Fruit fly (Drosophila melanogaster) whole organism, embryonic: ENCODE results near the gene Pfas.

Experiments used
- B-H1 ChIP-seq: fragments of 200-800 bp; sonication (Bioruptor generic); IDR thresholded peaks from 3 replicates; pipeline ENCODE4 v1.3.6; 2022; ENCODE audit warnings: missing biosample characterization, missing genetic modification characterization
- Blimp-1 ChIP-seq: fragments of 200-800 bp; sonication (Bioruptor generic); optimal IDR thresholded peaks from 3 replicates; lab custom pipeline; 2018; ENCODE audit warnings: missing biosample characterization, missing genetic modification characterization, mild to moderate bottlenecking, moderate library complexity, missing genetic modification reagents
- CG10267 ChIP-seq: fragments of 200-800 bp; sonication (Bioruptor generic); optimal IDR thresholded peaks from 2 replicates; lab custom pipeline; 2018; ENCODE audit warnings: missing biosample characterization, mild to moderate bottlenecking, missing genetic modification characterization, moderate library complexity
- CG11093 ChIP-seq: fragments of 200-800 bp; sonication (Bioruptor generic); IDR thresholded peaks from 3 replicates; pipeline ENCODE4 v1.3.6; 2022; ENCODE audit warnings: missing biosample characterization, missing genetic modification characterization
- CG12104 ChIP-seq: fragments of 200-800 bp; sonication (Bioruptor generic); optimal IDR thresholded peaks from 3 replicates; lab custom pipeline; 2016; ENCODE audit warnings: missing biosample characterization, missing genetic modification characterization
- CG12155 ChIP-seq: fragments of 200-800 bp; sonication (Bioruptor generic); optimal IDR thresholded peaks from 3 replicates; lab custom pipeline; 2016; ENCODE audit warnings: missing biosample characterization, missing genetic modification characterization
- CG18599 ChIP-seq: fragments of 200-800 bp; sonication (Bioruptor generic); optimal IDR thresholded peaks from 3 replicates; lab custom pipeline; 2017; ENCODE audit warnings: missing biosample characterization, missing genetic modification characterization, mild to moderate bottlenecking, moderate library complexity, missing genetic modification reagents
- CG30403 ChIP-seq: fragments of 200-800 bp; sonication (Bioruptor generic); optimal IDR thresholded peaks from 3 replicates; lab custom pipeline; 2016; ENCODE audit warnings: missing biosample characterization, missing genetic modification characterization
- CG31224 ChIP-seq: fragments of 200-800 bp; sonication (Bioruptor generic); IDR thresholded peaks from 2 replicates; pipeline ENCODE4 v1.3.6; 2022; ENCODE audit warnings: missing biosample characterization, missing genetic modification characterization
- CG32532 ChIP-seq: fragments of 200-800 bp; sonication (Bioruptor generic); IDR thresholded peaks from 2 replicates; pipeline ENCODE4 v1.3.6; 2022; ENCODE audit warnings: missing biosample characterization, missing genetic modification characterization
- CG33213 ChIP-seq: fragments of 200-800 bp; sonication (Bioruptor generic); optimal IDR thresholded peaks from 3 replicates; lab custom pipeline; 2016; ENCODE audit warnings: missing biosample characterization, missing genetic modification characterization
- CG5953 ChIP-seq: fragments of 200-800 bp; sonication (Bioruptor generic); IDR thresholded peaks from 2 replicates; pipeline ENCODE4 v1.3.6; 2022; ENCODE audit warnings: missing biosample characterization, missing genetic modification characterization
- CG6765 ChIP-seq: fragments of 200-800 bp; sonication (Bioruptor generic); optimal IDR thresholded peaks from 3 replicates; lab custom pipeline; 2017; ENCODE audit warnings: missing biosample characterization, mild to moderate bottlenecking, missing genetic modification characterization
- CG7357 ChIP-seq: fragments of 200-800 bp; sonication (Bioruptor generic); IDR thresholded peaks from 3 replicates; pipeline ENCODE4 v1.3.6; 2022; ENCODE audit warnings: missing biosample characterization, missing genetic modification characterization
- CG7372 ChIP-seq: fragments of 200-800 bp; sonication (Bioruptor generic); IDR thresholded peaks from 2 replicates; pipeline ENCODE4 v1.3.6; 2022; ENCODE audit warnings: missing biosample characterization, missing genetic modification characterization
- CG7987 ChIP-seq: fragments of 200-800 bp; sonication (Bioruptor generic); optimal IDR thresholded peaks from 2 replicates; lab custom pipeline; 2018; ENCODE audit warnings: missing biosample characterization, mild to moderate bottlenecking, missing genetic modification characterization, moderate library complexity
- CG9727 ChIP-seq: fragments of 200-800 bp; sonication (Bioruptor generic); optimal IDR thresholded peaks from 3 replicates; lab custom pipeline; 2017; ENCODE audit warnings: missing biosample characterization, mild to moderate bottlenecking, missing genetic modification characterization
- ERR ChIP-seq: fragments of 200-800 bp; sonication (Bioruptor generic); optimal IDR thresholded peaks from 2 replicates; lab custom pipeline; 2016; ENCODE audit warnings: missing biosample characterization, missing genetic modification characterization
- Fer3 ChIP-seq: fragments of 200-800 bp; sonication (Bioruptor generic); optimal IDR thresholded peaks from 2 replicates; lab custom pipeline; 2018; ENCODE audit warnings: missing biosample characterization, mild to moderate bottlenecking, missing genetic modification characterization, moderate library complexity
- HmgZ ChIP-seq: fragments of 200-800 bp; sonication (Bioruptor generic); optimal IDR thresholded peaks from 2 replicates; lab custom pipeline; 2018; ENCODE audit warnings: missing biosample characterization, mild to moderate bottlenecking, missing genetic modification characterization
- Hr78 ChIP-seq, 2 experiments: fragments of 200-800 bp in 1 of 2; fragments of >200 bp in 1 of 2; sonication (Bioruptor generic) in 1 of 2; optimal IDR thresholded peaks; 2 replicates each; lab custom pipeline; 2017 to 2019; ENCODE audit warnings: missing biosample characterization in 2 of 2, missing genetic modification characterization in 2 of 2, mild to moderate bottlenecking in 1 of 2, moderate library complexity in 1 of 2
- Nf-YB ChIP-seq: fragments of 200-800 bp; sonication (Bioruptor generic); optimal IDR thresholded peaks from 3 replicates; lab custom pipeline; 2019; ENCODE audit warnings: missing biosample characterization, mild to moderate bottlenecking, missing genetic modification characterization, moderate library complexity
- NfI ChIP-seq: fragments of 200-800 bp; sonication (Bioruptor generic); optimal IDR thresholded peaks from 3 replicates; lab custom pipeline; 2018; ENCODE audit warnings: missing biosample characterization, mild to moderate bottlenecking, missing genetic modification characterization, moderate library complexity
- Oaz ChIP-seq: fragments of 200-800 bp; sonication (Bioruptor generic); IDR thresholded peaks from 2 replicates; pipeline ENCODE4 v1.3.6; 2022; ENCODE audit warnings: missing biosample characterization, missing genetic modification characterization
- Oli ChIP-seq: fragments of 200-800 bp; sonication (Bioruptor generic); optimal IDR thresholded peaks from 2 replicates; lab custom pipeline; 2018; ENCODE audit warnings: missing biosample characterization, mild to moderate bottlenecking, missing genetic modification characterization, moderate library complexity
- PHDP ChIP-seq: fragments of 200-800 bp; sonication (Bioruptor generic); optimal IDR thresholded peaks from 3 replicates; lab custom pipeline; 2018; ENCODE audit warnings: missing biosample characterization, mild to moderate bottlenecking, missing genetic modification characterization, moderate library complexity
- Pdp1 ChIP-seq, 2 experiments: fragments of 200-800 bp; sonication (Bioruptor generic); optimal IDR thresholded peaks; 3 replicates each; lab custom pipeline; 2016; ENCODE audit warnings: missing biosample characterization in 2 of 2, missing genetic modification characterization in 2 of 2, mild to moderate bottlenecking in 1 of 2, moderate library complexity in 1 of 2
- Stat92E ChIP-seq, 3 experiments: fragments of >200 bp in 2 of 3; fragments of 200-800 bp in 1 of 3; sonication (Bioruptor generic) in 1 of 3; optimal IDR thresholded peaks; 2 replicates each; lab custom pipeline; 2017 to 2019; ENCODE audit warnings: missing biosample characterization in 3 of 3, missing genetic modification characterization in 3 of 3, mild to moderate bottlenecking in 1 of 3, moderate library complexity in 1 of 3
- Xbp1 ChIP-seq: fragments of 200-800 bp; sonication (Bioruptor generic); optimal IDR thresholded peaks from 3 replicates; lab custom pipeline; 2016; ENCODE audit warnings: missing biosample characterization, mild to moderate bottlenecking, missing genetic modification characterization
- bowl ChIP-seq: fragments of 200-800 bp; sonication (Bioruptor generic); IDR thresholded peaks from 2 replicates; pipeline ENCODE4 v1.3.6; 2022; ENCODE audit warnings: missing biosample characterization, missing genetic modification characterization
- crc ChIP-seq: fragments of 200-800 bp; sonication (Bioruptor generic); optimal IDR thresholded peaks from 2 replicates; lab custom pipeline; 2016; ENCODE audit warnings: missing biosample characterization, missing genetic modification characterization
- croc ChIP-seq: fragments of 200-800 bp; sonication (Bioruptor generic); conservative IDR thresholded peaks from 3 replicates; pipeline ENCODE4 v1.3.6; 2022; ENCODE audit warnings: missing biosample characterization, missing genetic modification characterization
- dm ChIP-seq: fragments of 200-800 bp; sonication (Bioruptor generic); optimal IDR thresholded peaks from 3 replicates; lab custom pipeline; 2016; ENCODE audit warnings: missing biosample characterization, missing genetic modification characterization
- ewg ChIP-seq: fragments of 200-800 bp; sonication (Bioruptor generic); optimal IDR thresholded peaks from 3 replicates; lab custom pipeline; 2017; ENCODE audit warnings: mild to moderate bottlenecking, missing biosample characterization, missing genetic modification reagents, missing genetic modification characterization
- eyg ChIP-seq: fragments of 200-800 bp; sonication (Bioruptor generic); optimal IDR thresholded peaks from 3 replicates; lab custom pipeline; 2016; ENCODE audit warnings: missing biosample characterization, missing genetic modification characterization
- fd102C ChIP-seq: fragments of 200-800 bp; sonication (Bioruptor generic); optimal IDR thresholded peaks from 2 replicates; lab custom pipeline; 2018; ENCODE audit warnings: missing biosample characterization, mild to moderate bottlenecking, missing genetic modification characterization, moderate library complexity
- gsb-n ChIP-seq: fragments of 200-800 bp; sonication (Bioruptor generic); optimal IDR thresholded peaks from 3 replicates; lab custom pipeline; 2018; ENCODE audit warnings: missing biosample characterization, mild to moderate bottlenecking, missing genetic modification characterization
- insv ChIP-seq, 2 experiments: fragments of 200-800 bp; sonication (Bioruptor generic); optimal IDR thresholded peaks; 3 replicates each; lab custom pipeline; 2016 to 2018; ENCODE audit warnings: missing biosample characterization in 2 of 2, missing genetic modification characterization in 2 of 2
- lov ChIP-seq, 2 experiments: fragments of 200-800 bp in 1 of 2; fragments of >200 bp in 1 of 2; sonication (Bioruptor generic) in 1 of 2; IDR thresholded peaks in 1 of 2; optimal IDR thresholded peaks in 1 of 2; 2 replicates in 1 of 2; 3 replicates in 1 of 2; pipeline versions ENCODE4 v1.3.6 to Lab custom; 2017 to 2022; ENCODE audit warnings: missing biosample characterization in 1 of 2, missing genetic modification characterization in 1 of 2
- pzg ChIP-seq: fragments of 200-800 bp; sonication (Bioruptor generic); optimal IDR thresholded peaks from 3 replicates; lab custom pipeline; 2018; ENCODE audit warnings: missing biosample characterization, mild to moderate bottlenecking, missing genetic modification characterization, moderate library complexity
- ranshi ChIP-seq: fragments of 200-800 bp; sonication (Bioruptor generic); IDR thresholded peaks from 2 replicates; pipeline ENCODE4 v1.3.6; 2022; ENCODE audit warnings: missing biosample characterization, missing genetic modification characterization
- schlank ChIP-seq: fragments of 200-800 bp; sonication (Bioruptor generic); optimal IDR thresholded peaks from 2 replicates; lab custom pipeline; 2018; ENCODE audit warnings: missing biosample characterization, mild to moderate bottlenecking, missing genetic modification characterization
- sima ChIP-seq: fragments of 200-800 bp; sonication (Bioruptor generic); optimal IDR thresholded peaks from 2 replicates; lab custom pipeline; 2016; ENCODE audit warnings: missing biosample characterization, missing genetic modification characterization
- sob ChIP-seq: fragments of 200-800 bp; sonication (Bioruptor generic); IDR thresholded peaks from 2 replicates; pipeline ENCODE4 v1.3.6; 2022; ENCODE audit warnings: missing biosample characterization, missing genetic modification characterization
- tgo ChIP-seq: fragments of 200-800 bp; sonication (Bioruptor generic); IDR thresholded peaks from 3 replicates; pipeline ENCODE4 v1.3.6; 2022; ENCODE audit warnings: missing biosample characterization, missing genetic modification characterization
- unpg ChIP-seq: fragments of 200-800 bp; sonication (Bioruptor generic); optimal IDR thresholded peaks from 3 replicates; lab custom pipeline; 2018; ENCODE audit warnings: missing biosample characterization, mild to moderate bottlenecking, missing genetic modification characterization, moderate library complexity
- vfl ChIP-seq: fragments of 200-800 bp; sonication (Bioruptor generic); optimal IDR thresholded peaks from 2 replicates; lab custom pipeline; 2016; ENCODE audit warnings: missing biosample characterization, missing genetic modification characterization

Gene Pfas

DNA sequence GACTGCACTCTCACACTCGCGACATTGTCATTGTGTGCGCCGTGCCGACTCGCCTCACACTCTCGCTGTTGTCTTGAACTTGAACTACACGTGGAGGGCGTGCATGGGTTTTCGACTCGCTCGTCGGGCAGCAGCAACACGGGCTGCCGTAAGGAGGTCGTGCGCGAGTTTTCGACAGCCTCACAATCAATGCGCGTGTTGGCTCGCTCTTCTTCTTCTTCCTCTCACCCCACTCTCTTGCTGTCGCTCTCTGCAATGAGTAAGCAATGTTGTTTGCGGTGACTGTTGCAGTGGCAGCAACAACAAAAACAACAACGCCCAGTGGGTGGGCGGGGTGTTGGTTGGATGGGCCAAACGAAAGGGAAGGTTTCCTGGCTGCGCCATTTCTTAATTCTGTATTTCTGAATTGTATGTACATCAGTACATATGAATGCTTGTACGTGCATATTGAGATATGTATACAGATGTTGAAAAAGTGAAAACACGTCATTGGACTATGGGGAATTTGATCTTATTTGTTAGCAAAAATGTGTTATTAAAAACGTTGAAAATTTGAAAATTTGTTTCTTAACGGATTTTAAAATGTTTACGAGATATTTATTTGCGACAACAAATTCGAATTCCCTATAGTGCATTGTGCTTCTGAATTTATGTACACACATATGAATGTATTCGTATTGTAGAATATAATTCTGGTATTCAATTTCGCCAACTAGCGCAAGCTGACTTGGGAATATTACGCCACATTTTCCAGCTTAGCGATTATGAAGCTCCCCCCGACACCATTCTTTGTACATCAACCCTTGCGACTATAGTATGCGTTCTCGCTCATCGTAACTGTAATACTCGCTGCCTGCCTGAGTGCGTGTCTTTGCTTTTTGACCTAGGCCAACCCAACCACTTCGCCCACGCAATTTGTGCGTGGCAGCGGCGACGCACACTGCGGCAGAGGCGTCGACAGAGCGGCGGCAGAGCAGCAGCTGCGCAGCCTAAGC lies 42.8 kb upstream of the Pfas start (continued):
- TF ChIP-seq lov (optimal IDR thresholded peaks at IDR 0.05; lab: Kevin White, UChicago) (no peak), lov (GFP tag; IDR thresholded peaks at IDR 0.05; lab: Robert Waterston, UW) (peak; percentile 74; the same call in 1 of the 3 replicates), CG12104 (no peak), Pdp1 (GFP tag; optimal IDR thresholded peaks at IDR 0.05; lab: Kevin White, UChicago) (peak in 1 of 2 experiments; percentile 64), CG11093 (GFP tag; lab: Robert Waterston, UW) (no peak), sima (no peak), CG7987 (GFP tag; lab: Kevin White, UChicago) (peak; percentile 95), CG18599 (GFP tag; lab: Kevin White, UChicago) (peak; percentile 65), croc (GFP tag; lab: Robert Waterston, UW) (no peak), eyg (GFP tag; lab: Kevin White, UChicago) (no peak), Oli (tag; lab: Kevin White, UChicago) (no peak), Xbp1 (GFP tag; lab: Kevin White, UChicago) (no peak), Blimp-1 (GFP tag; lab: Kevin White, UChicago) (peak; percentile 97), CG10267 (no peak), ewg (GFP tag; lab: Kevin White, UChicago) (peak; percentile 63), Fer3 (tag; lab: Kevin White, UChicago) (no peak), HmgZ (tag; lab: Kevin White, UChicago) (peak; percentile 86), fd102C (GFP tag; lab: Kevin White, UChicago) (peak; percentile 29), gsb-n (tag; lab: Kevin White, UChicago) (no peak), CG6765 (peak; percentile 38), vfl (GFP tag; lab: Kevin White, UChicago) (no peak), CG31224 (GFP tag; lab: Robert Waterston, UW) (no peak), tgo (no peak), CG32532 (GFP tag; lab: Robert Waterston, UW) (peak; percentile 41; the same call in 1 of the 2 replicates), Oaz (GFP tag; lab: Robert Waterston, UW) (no peak), sob (GFP tag; lab: Robert Waterston, UW) (peak; percentile 58), B-H1 (no peak), pzg (GFP tag; lab: Kevin White, UChicago) (no peak), CG33213 (GFP tag; lab: Kevin White, UChicago) (no peak), CG12155 (peak; percentile 100), PHDP (tag; lab: Kevin White, UChicago) (peak; percentile 50), Nf-YB (no peak), NfI (GFP tag; lab: Kevin White, UChicago) (peak; percentile 46), dm (GFP tag; lab: Kevin White, UChicago) (peak; percentile 93), schlank (tag; lab: Kevin White, UChicago) (no peak), ranshi (GFP tag; lab: Robert Waterston, UW) (0 out of 2 replicates have a peak, but pooled peaks have one; percentile 6), Stat92E (GFP tag; optimal IDR thresholded peaks at IDR 0.05; lab: Kevin White, UChicago) (peak in 1 of 3 experiments; percentile 70), bowl (GFP tag; lab: Robert Waterston, UW) (no peak), crc (GFP tag; lab: Kevin White, UChicago) (no peak), CG7357 (GFP tag; lab: Robert Waterston, UW) (no peak), CG9727 (GFP tag; lab: Kevin White, UChicago) (peak; percentile 25), CG7372 (GFP tag; lab: Robert Waterston, UW) (no peak), ERR (GFP tag; lab: Kevin White, UChicago) (peak; percentile 82), Hr78 (GFP tag; optimal IDR thresholded peaks at IDR 0.05; lab: Kevin White, UChicago) (peak in 1 of 2 experiments; percentile 82), insv (GFP tag; optimal IDR thresholded peaks at IDR 0.05; lab: Kevin White, UChicago) (peak in 1 of 2 experiments; percentile 73), unpg (GFP tag; lab: Kevin White, UChicago) (peak; percentile 6), CG30403 (GFP tag; lab: Kevin White, UChicago) (peak; percentile 6), CG5953 (GFP tag; lab: Robert Waterston, UW) (0 out of 2 replicates have a peak, but pooled peaks have one; percentile 20)
